Fruit fly (Drosophila melanogaster) whole organism, prepupa: ENCODE results near the gene Gyc89Da.

ENCODE experiments used
- CG32006 ChIP-seq: fragments of 200-800 bp; sonication (Bioruptor generic); optimal IDR thresholded peaks from 3 replicates; lab custom pipeline; 2017; ENCODE audit warnings: missing biosample characterization, mild to moderate bottlenecking, missing genetic modification characterization
- Smox ChIP-seq: fragments of 200-800 bp; sonication (Bioruptor generic); optimal IDR thresholded peaks from 3 replicates; lab custom pipeline; 2016; ENCODE audit warnings: missing biosample characterization, missing genetic modification characterization
- dac ChIP-seq: fragments of 200-800 bp; sonication (Bioruptor generic); optimal IDR thresholded peaks from 2 replicates; lab custom pipeline; 2017; ENCODE audit warnings: missing biosample characterization, mild to moderate bottlenecking, missing genetic modification characterization

DNA sequence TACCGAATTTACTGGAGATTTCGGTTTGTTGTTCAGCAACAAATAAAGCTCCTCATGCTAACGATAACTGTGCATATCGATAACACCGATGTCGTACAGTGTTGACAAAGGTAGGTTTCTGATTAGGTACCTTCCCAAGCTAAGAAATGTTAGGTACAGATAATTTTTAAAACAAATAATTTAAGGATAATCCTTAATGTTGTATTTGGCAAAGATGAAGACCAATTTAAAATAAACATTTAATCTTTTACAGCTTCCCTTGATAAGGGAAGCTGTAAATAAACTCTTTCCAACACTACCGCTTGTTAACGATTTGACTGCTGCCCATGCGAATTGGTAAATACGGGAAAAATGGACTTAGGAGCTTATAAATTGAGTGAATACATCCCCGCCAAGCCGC is 29.5 kb upstream of the Gyc89Da start, which contains the start of the genes Ttc1 and CG14882:
- TF ChIP-seq Smox (GFP tag; lab: Kevin White, UChicago) (no peak), CG32006 (GFP tag; lab: Kevin White, UChicago) (no peak), dac (GFP tag; lab: Kevin White, UChicago) (no peak)
